Worm (Caenorhabditis elegans) whole organism, L4/young adult: Measurements from ENCODE around the gene M03E7.3.
A peak's percentile ranks its signal among the peaks of the same experiment; 100 is the strongest.

Experiments used
- W03F9.2 ChIP-seq: fragments of 150-350 bp; optimal IDR thresholded peaks from 2 replicates; lab custom pipeline; 2014; ENCODE audit warnings: missing biosample characterization, missing genetic modification characterization
- dao-5 ChIP-seq: sonication (generic microtip); optimal IDR thresholded peaks from 2 replicates; lab custom pipeline; 2016; ENCODE audit warnings: missing genotype, missing genetic modification characterization, moderate library complexity, missing compliant biosample characterization
- him-1 ChIP-seq: sonication (generic microtip); optimal IDR thresholded peaks from 2 replicates; lab custom pipeline; 2016; ENCODE audit warnings: missing genotype, missing genetic modification reagents, missing genetic modification characterization, missing compliant biosample characterization

M03E7.3 gene

DNA sequence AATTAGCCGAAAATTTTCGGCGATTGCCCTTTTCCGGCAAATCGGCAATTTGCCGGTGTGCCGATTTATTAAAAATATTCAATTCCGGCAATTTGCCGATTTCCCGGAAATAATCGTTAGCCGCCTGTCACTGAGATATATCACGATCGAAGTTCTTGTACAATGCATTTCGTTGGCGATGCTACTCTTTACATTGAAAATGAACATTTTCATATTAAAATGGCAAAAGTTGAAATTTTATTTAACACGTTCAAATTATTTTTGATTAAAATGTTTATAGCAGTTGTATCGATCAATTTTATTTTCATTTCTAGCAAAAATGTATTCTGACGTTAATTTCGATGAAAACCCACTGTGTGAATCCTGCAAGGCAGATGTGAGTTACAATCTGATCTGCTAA lies at the start of gene M03E7.3:
TSS of gene M03E7.3 (plus strand) at position 301 of the 400 bp plus-strand sequence.
- TF ChIP-seq dao-5 (tag; lab: Kevin White, UChicago) (no peak), W03F9.2 (tag; lab: Kevin White, UChicago) (no peak), him-1 (tag; lab: Kevin White, UChicago) (no peak)

DNA sequence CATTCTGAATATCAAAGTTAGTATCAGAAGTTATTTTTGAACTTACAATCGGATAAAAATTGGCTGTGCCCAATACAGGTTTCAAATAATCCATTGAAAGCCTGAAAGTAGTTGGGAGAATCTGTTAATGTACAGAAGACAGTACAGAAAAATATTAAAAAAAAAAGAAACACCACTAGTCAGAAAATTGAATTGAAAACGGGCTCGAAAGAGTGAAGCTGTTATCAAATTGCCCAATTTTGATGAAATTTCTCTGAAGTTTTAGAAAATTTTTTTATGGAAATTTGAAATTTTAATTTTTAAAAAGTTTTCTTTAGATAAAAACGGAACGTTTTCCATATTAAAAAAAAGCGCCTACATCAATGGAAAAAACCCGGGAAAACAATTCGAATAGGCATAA lies 47.7 kb upstream of the M03E7.3 start, which contains the start of gene C18C4.7:
TSS of gene C18C4.7 (minus strand) at position 101 of the 400 bp plus-strand sequence.
- TF ChIP-seq him-1 (tag; lab: Kevin White, UChicago) (no peak), dao-5 (tag; lab: Kevin White, UChicago) (no peak), W03F9.2 (tag; lab: Kevin White, UChicago) (no peak)

DNA sequence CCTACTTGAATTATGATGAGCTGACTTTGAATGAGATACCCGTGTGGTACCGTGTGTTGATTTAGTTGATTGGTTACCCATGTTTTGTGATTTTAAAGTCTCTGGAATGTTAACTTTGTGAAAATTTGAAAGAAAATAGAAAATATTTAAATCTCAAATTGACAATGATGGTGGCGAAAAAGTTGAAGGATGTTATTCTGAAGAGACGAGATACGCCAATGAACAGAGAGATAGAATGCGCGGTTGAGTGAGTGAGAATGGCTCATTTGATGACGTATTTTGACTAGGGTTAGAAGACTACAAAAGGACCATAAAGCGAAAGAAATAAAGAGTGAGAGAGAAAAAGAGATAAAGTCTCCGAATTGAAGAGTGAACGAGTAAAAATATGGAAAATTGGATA lies 44.4 kb upstream of the M03E7.3 start, which contains the start of gene glb-6:
TSS of gene glb-6 (minus strand) at position 101 of the 400 bp plus-strand sequence.
- TF ChIP-seq W03F9.2 (tag; lab: Kevin White, UChicago) (no peak), him-1 (tag; lab: Kevin White, UChicago) (no peak)

DNA sequence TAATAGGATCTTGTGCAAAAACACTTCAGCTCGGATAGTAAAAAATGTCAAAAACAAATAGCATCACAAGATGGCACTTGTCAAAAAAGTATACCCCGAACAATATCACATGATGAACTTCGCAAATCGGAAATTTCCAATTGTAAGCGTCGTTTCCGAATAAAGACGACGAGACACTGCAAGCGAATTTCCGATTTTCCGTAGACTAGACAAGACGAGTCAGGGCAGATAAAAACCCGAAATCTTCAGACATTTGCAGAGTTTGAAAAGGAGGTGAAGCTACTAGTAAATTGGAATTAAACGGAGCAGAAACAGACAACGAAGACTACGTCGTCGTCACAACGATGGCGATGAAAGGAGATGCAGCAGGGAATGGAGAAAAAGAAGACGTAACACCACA lies 43.1 kb upstream of the M03E7.3 start:
- TF ChIP-seq W03F9.2 (tag; lab: Kevin White, UChicago), result no peak
- TF ChIP-seq him-1 (tag; lab: Kevin White, UChicago), result no peak
- TF ChIP-seq dao-5 (tag; lab: Kevin White, UChicago), result no peak

DNA sequence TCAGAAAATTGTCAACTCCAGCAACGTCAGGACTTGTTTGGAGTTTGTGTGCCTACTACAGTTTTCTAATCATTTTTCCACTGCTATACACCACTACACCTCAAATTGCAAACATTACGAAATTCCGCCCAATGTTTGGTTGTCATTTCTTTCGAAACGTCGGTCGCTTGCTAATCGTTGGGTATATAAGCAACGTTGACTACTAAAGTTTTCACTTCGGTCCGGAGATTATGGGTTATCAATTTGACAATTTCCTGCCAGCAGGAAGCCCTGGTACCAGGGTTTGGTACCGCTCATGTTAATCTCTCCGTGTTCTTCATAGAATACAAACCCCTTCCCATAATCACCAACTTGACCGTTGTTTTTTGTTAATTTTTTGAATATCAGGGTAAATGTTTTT lies 38.8 kb upstream of the M03E7.3 start:
- TF ChIP-seq W03F9.2 (tag; lab: Kevin White, UChicago) (peak; percentile 54), dao-5 (tag; lab: Kevin White, UChicago) (no peak), him-1 (tag; lab: Kevin White, UChicago) (peak; percentile 27)

DNA sequence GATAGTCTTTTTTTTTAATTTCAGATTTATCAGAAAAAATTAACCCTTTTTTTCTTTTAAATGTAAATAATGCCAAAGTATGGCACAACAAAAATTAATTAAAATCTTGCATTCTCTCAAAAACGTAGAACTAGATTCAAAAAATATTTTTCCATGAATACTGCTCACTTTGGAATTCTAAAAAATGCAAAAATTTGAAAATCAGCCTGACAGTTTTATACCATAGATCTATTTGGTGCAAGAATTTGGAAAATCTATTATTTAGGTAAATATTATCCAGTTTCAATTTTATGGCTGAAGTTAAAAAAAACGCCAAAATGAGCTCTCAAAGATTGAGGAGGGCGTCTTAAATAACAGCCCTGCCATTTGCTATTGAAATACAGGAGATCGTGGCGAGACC lies 35.2 kb upstream of the M03E7.3 start:
- TF ChIP-seq dao-5 (tag; lab: Kevin White, UChicago) (no peak), him-1 (tag; lab: Kevin White, UChicago) (no peak), W03F9.2 (tag; lab: Kevin White, UChicago) (no peak)

DNA sequence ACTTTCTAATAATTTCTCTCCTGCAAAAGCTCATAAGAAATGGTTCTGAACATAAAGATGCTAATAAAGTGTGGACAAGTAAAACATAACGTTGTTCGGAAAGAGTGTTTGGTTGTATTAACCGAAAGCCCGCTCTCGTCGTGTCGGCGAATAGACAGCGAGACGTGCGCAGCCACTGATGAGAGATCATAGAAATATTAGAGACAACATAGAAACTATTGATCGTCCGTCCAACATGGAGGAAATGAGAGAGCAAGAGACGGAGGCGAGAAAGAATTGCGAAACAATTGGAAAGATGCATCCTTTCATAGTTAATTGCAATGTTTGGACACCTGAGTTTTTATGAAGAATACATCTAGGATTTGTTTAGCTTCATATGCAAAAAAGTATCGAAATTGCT lies 34.3 kb upstream of the M03E7.3 start:
- TF ChIP-seq dao-5 (tag; lab: Kevin White, UChicago), result no peak
- TF ChIP-seq W03F9.2 (tag; lab: Kevin White, UChicago), result no peak
- no peak for TF ChIP-seq him-1 (tag; lab: Kevin White, UChicago)

DNA sequence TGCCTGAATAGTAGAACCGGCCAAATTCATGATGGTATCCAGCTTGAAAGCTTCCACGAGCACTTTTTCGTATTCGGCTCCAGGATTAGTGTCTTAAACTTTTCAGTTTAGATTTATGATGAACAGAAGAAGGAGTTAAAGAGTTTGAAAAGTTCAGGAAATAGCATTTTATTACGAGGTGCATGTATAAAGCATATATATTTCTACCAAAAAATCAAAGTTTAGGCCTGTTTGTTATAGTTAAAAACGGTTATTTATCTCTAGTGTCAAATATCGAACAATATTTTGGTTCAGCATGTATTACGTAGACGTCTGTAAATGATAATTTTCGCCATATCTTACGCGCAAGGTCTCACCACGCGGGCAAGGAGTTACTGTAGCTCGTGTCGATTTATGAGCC lies 33.5 kb upstream of the M03E7.3 start, which contains the start of gene klc-2:
TSS of gene klc-2 (minus strand) at position 101 of the 400 bp plus-strand sequence.
- TF ChIP-seq W03F9.2 (tag; lab: Kevin White, UChicago) (no peak), him-1 (tag; lab: Kevin White, UChicago) (no peak), dao-5 (tag; lab: Kevin White, UChicago) (no peak)

DNA sequence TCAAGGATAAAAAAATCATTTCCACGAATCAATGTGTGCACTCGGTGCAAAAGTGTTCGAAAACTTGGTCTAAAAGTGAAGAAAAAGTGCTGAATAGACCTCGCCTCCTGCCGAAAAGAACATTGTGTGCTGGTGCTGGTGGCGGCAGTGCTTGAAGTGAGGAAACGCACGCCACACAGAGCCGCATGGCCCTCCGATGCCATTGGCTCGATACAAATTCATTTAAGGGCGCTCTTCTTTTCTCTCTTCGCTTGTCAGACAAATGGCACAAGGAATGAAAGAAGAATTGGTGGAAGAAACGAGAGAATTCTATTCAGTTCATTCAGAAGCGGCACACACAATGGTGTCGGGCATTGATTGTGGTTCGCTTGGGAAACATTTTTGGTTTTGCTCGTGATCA lies 32.5 kb upstream of the M03E7.3 start:
- TF ChIP-seq W03F9.2 (tag; lab: Kevin White, UChicago) (no peak), dao-5 (tag; lab: Kevin White, UChicago) (no peak)

DNA sequence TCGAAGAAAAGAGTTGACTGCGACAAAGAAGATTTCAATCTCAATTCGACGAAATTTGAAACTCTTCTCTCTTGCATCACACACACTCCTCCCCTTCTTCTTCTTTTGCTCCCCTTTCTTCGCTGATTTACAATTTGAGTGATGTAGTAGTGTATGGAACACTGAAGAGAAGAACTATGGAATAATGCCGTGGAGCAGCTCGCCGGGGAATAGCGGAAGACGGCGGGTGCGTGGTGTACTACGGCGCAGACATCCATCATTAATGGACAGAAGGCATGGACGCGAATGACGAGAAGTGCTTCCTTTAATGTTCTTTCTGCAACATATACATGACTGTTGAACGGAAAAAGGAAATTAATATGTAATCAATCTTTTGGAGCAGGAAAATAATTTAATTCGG lies 32.0 kb upstream of the M03E7.3 start:
- no peak for TF ChIP-seq W03F9.2 (tag; lab: Kevin White, UChicago)
- TF ChIP-seq dao-5 (tag; lab: Kevin White, UChicago), result no peak
- no peak for TF ChIP-seq him-1 (tag; lab: Kevin White, UChicago)

DNA sequence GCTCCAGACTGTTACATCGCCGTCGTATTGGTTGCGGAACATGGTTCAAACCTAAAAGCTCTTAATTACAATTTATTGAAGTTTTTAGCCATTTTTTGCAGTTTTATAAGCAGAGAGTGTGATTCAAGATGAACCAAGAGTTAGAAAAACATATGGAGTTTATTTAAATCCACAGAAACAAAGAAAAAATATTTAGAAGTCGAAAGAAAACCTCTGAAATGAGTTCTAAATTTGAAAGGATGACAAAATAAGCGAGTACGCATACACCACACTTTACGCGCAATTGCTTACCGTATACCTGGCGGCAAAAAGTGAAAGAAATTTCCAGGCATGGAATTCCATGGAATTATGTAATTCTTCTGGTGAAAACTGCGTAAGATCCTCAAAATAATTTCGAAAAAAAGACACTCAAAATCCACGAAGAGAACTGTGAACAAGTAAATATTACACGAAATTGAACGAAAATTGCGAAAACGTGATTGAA lies 30.5 kb upstream of the M03E7.3 start, which contains the start of gene pas-6:
TSS of gene pas-6 (minus strand) at position 51 of the 484 bp plus-strand sequence.
- peak; percentile 10 for TF ChIP-seq W03F9.2 (tag; lab: Kevin White, UChicago)
- TF ChIP-seq dao-5 (tag; lab: Kevin White, UChicago), result no peak

DNA sequence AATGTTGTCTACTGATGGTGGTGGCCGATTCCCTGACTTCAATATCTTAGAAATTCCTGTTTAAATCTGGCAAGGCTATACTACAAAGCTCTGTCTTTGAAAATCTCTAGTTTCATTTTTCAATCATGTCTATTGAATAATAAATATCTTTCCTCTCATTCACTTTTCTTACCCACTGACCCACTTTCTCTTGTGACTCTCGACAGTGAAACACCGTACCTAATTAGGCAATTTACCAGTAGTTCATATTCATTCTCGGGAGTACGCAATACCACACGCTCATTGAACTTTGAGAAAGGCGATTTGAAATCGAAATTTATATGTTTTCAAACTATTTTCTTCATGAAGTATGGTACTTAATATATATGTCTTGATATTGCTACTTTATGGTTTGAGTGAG lies 30.0 kb upstream of the M03E7.3 start, which contains the start of gene CD4.11:
TSS of gene CD4.11 (plus strand) at position 301 of the 400 bp plus-strand sequence.
- TF ChIP-seq him-1 (tag; lab: Kevin White, UChicago) (no peak), W03F9.2 (tag; lab: Kevin White, UChicago) (no peak), dao-5 (tag; lab: Kevin White, UChicago) (no peak)

DNA sequence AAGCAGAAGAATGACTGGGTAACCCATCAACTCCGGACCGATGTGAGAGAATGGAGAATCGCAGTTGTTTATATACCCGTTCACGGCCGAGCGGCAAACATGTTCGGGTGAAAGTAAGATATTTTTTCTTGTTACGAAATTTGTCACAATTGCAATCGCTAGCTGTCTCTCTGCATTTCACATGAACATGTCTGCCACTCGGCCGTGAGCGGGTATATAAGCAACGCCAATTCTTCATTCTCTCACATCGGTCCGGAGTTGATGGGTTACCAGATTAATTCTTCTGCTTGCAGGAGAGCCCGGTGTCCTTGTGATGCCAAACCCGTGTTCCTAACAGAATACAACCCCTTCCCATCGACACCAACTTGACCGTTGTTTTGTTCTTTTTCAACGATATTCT lies 27.8 kb upstream of the M03E7.3 start:
- TF ChIP-seq dao-5 (tag; lab: Kevin White, UChicago) (no peak), W03F9.2 (tag; lab: Kevin White, UChicago) (no peak), him-1 (tag; lab: Kevin White, UChicago) (no peak)

DNA sequence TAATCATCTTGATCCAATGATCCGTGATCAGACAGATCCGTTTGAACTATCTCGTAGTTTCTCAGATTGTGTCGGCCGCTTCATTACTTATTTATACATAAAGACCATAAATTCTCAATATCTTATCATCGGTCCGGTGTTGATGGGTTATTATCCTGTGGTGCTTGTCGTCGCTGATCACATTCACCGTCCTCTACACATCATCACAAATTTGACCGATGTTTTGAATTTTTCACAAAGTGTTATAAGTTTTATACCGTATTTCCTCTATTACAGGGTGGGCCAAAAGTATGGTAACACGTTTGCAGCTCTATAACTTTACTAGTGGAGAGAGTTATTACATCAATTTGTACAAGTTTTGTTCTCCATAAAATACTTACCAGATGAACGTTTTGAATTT lies 26.9 kb upstream of the M03E7.3 start:
- TF ChIP-seq W03F9.2 (tag; lab: Kevin White, UChicago) (no peak), him-1 (tag; lab: Kevin White, UChicago) (no peak)
